Worm (Caenorhabditis elegans) whole organism, L4 larva: ENCODE data around the gene txt-13.

Source experiments
- D1046.2 ChIP-seq: fragments of 200-800 bp; sonication (Bioruptor generic); IDR thresholded peaks from 2 replicates; pipeline ENCODE4 v1.3.6; 2022; ENCODE audit warnings: missing genetic modification characterization, missing compliant biosample characterization
- F10B5.3 ChIP-seq: sonication (generic microtip); optimal IDR thresholded peaks from 2 replicates; lab custom pipeline; 2016; ENCODE audit warnings: mild to moderate bottlenecking, missing genetic modification characterization, missing compliant biosample characterization
- F26F4.8 ChIP-seq: fragments of 200-800 bp; sonication (Bioruptor generic); conservative IDR thresholded peaks from 2 replicates; pipeline ENCODE4 v1.3.6; 2022; ENCODE audit warnings: missing genetic modification characterization, missing compliant biosample characterization
- F37D6.2 ChIP-seq: sonication (generic microtip); optimal IDR thresholded peaks from 2 replicates; lab custom pipeline; 2016; ENCODE audit warnings: mild to moderate bottlenecking, missing genetic modification characterization, missing compliant biosample characterization
- F44E2.7 ChIP-seq: fragments of 200-800 bp; sonication (Bioruptor generic); IDR thresholded peaks from 2 replicates; pipeline ENCODE4 v2.1.2; 2022; ENCODE audit warnings: missing genetic modification characterization, missing compliant biosample characterization
- R02D3.7 ChIP-seq: fragments of 150-350 bp; sonication (generic microtip); optimal IDR thresholded peaks from 3 replicates; lab custom pipeline; 2014; ENCODE audit warnings: missing biosample characterization, missing genetic modification characterization
- Y105C5A.15 ChIP-seq: fragments of 200-800 bp; sonication (Bioruptor generic); IDR thresholded peaks from 2 replicates; pipeline ENCODE4 v1.3.6; 2022; ENCODE audit warnings: missing genetic modification characterization, missing compliant biosample characterization
- Y5F2A.4 ChIP-seq: fragments of 200-800 bp; sonication (Bioruptor generic); optimal IDR thresholded peaks from 2 replicates; lab custom pipeline; 2018; ENCODE audit warnings: mild to moderate bottlenecking, missing genetic modification characterization, missing compliant biosample characterization
- ZK546.5 ChIP-seq, 2 experiments: sonication (generic microtip); optimal IDR thresholded peaks; 2 replicates each; lab custom pipeline; 2017; ENCODE audit warnings: missing biosample characterization in 2 of 2, missing genetic modification characterization in 2 of 2
- aha-1 ChIP-seq: fragments of 150-350 bp; peaks from one replicate; lab custom pipeline; 2014; ENCODE audit warnings: missing biosample characterization, missing genetic modification characterization
- aly-2 ChIP-seq: sonication (generic microtip); optimal IDR thresholded peaks from 2 replicates; lab custom pipeline; 2018; ENCODE audit warnings: missing biosample characterization, missing genetic modification characterization
- ceh-20 ChIP-seq: fragments of 200-800 bp; sonication (Bioruptor generic); IDR thresholded peaks from 2 replicates; pipeline ENCODE4 v1.3.6; 2022; ENCODE audit warnings: missing genetic modification reagents, missing genetic modification characterization, missing compliant biosample characterization
- ceh-28 ChIP-seq: fragments of 150-350 bp; optimal IDR thresholded peaks from 2 replicates; lab custom pipeline; 2014; ENCODE audit warnings: missing biosample characterization, missing genetic modification reagents, missing genetic modification characterization
- ceh-32 ChIP-seq: sonication (generic microtip); optimal IDR thresholded peaks from 2 replicates; lab custom pipeline; 2016; ENCODE audit warnings: mild to moderate bottlenecking, missing genetic modification characterization, missing compliant biosample characterization; ENCODE audit not compliant: poor library complexity
- ceh-82 ChIP-seq: sonication (generic microtip); optimal IDR thresholded peaks from 2 replicates; lab custom pipeline; 2017; ENCODE audit warnings: missing biosample characterization, missing genetic modification characterization
- ctbp-1 ChIP-seq: fragments of 200-800 bp; sonication (Bioruptor generic); IDR thresholded peaks from 2 replicates; pipeline ENCODE4 v1.3.6; 2022; ENCODE audit warnings: missing genetic modification reagents, missing genetic modification characterization, missing compliant biosample characterization
- daf-12 ChIP-seq: fragments of 150-350 bp; optimal IDR thresholded peaks from 2 replicates; lab custom pipeline; 2014; ENCODE audit warnings: missing biosample characterization, missing genetic modification reagents, missing genetic modification characterization
- daf-19 ChIP-seq: fragments of 200-800 bp; sonication (Bioruptor generic); conservative IDR thresholded peaks from 2 replicates; pipeline ENCODE4 v1.3.6; 2022; ENCODE audit warnings: missing genetic modification characterization, missing compliant biosample characterization
- daf-8 ChIP-seq: fragments of 200-800 bp; sonication (Bioruptor generic); IDR thresholded peaks from 2 replicates; pipeline ENCODE4 v1.3.6; 2022; ENCODE audit warnings: missing genetic modification characterization, missing compliant biosample characterization
- dmd-9 ChIP-seq: fragments of 200-800 bp; sonication (Bioruptor generic); IDR thresholded peaks from 2 replicates; pipeline ENCODE4 v1.3.6; 2022; ENCODE audit warnings: missing genetic modification reagents, missing genetic modification characterization, missing compliant biosample characterization
- duxl-1 ChIP-seq: sonication (generic microtip); optimal IDR thresholded peaks from 2 replicates; lab custom pipeline; 2016; ENCODE audit warnings: mild to moderate bottlenecking, missing genetic modification characterization, moderate library complexity, missing compliant biosample characterization; ENCODE audit not compliant: poor library complexity
- egl-43 ChIP-seq: fragments of 200-800 bp; sonication (Bioruptor generic); IDR thresholded peaks from 2 replicates; pipeline ENCODE4 v1.3.6; 2022; ENCODE audit warnings: missing genetic modification reagents, missing genetic modification characterization, missing compliant biosample characterization
- fkh-10 ChIP-seq: fragments of 150-350 bp; optimal IDR thresholded peaks from 2 replicates; lab custom pipeline; 2014; ENCODE audit warnings: missing biosample characterization, missing genetic modification reagents, missing genetic modification characterization
- jun-1 ChIP-seq: fragments of 150-350 bp; optimal IDR thresholded peaks from 2 replicates; lab custom pipeline; 2014; ENCODE audit warnings: missing biosample characterization, missing genetic modification reagents, missing genetic modification characterization
- lim-7 ChIP-seq: fragments of 200-800 bp; sonication (Bioruptor generic); IDR thresholded peaks from 2 replicates; pipeline ENCODE4 v1.3.6; 2022; ENCODE audit warnings: missing genetic modification characterization, missing compliant biosample characterization
- lin-1 ChIP-seq: fragments of 200-800 bp; sonication (Bioruptor generic); IDR thresholded peaks from 2 replicates; pipeline ENCODE4 v1.3.6; 2022; ENCODE audit warnings: missing genetic modification reagents, missing genetic modification characterization, missing compliant biosample characterization
- lin-29 ChIP-seq: fragments of 200-800 bp; sonication (Bioruptor generic); IDR thresholded peaks from 2 replicates; pipeline ENCODE4 v1.3.6; 2022; ENCODE audit warnings: missing genetic modification reagents, missing genetic modification characterization, missing compliant biosample characterization
- lin-39 ChIP-seq: fragments of 150-350 bp; optimal IDR thresholded peaks from 2 replicates; lab custom pipeline; 2014; ENCODE audit warnings: missing biosample characterization, missing genetic modification reagents, missing genetic modification characterization
- madf-9 ChIP-seq: fragments of 200-800 bp; sonication (Bioruptor generic); conservative IDR thresholded peaks from 2 replicates; pipeline ENCODE4 v1.3.6; 2022; ENCODE audit warnings: missing genetic modification reagents, missing genetic modification characterization, missing compliant biosample characterization
- mep-1 ChIP-seq: fragments of 150-350 bp; sonication (generic microtip); optimal IDR thresholded peaks from 3 replicates; lab custom pipeline; 2014; ENCODE audit warnings: missing biosample characterization, missing genetic modification characterization
- mes-2 ChIP-seq: sonication (generic microtip); optimal IDR thresholded peaks from 2 replicates; lab custom pipeline; 2016; ENCODE audit warnings: missing genotype, mild to moderate bottlenecking, missing genetic modification characterization, missing compliant biosample characterization; ENCODE audit not compliant: poor library complexity, severe bottlenecking
- nhr-102 ChIP-seq: sonication (generic microtip); optimal IDR thresholded peaks from 2 replicates; lab custom pipeline; 2016; ENCODE audit warnings: mild to moderate bottlenecking, missing genetic modification characterization, moderate library complexity, missing compliant biosample characterization
- nhr-11 ChIP-seq: fragments of 150-350 bp; optimal IDR thresholded peaks from 2 replicates; lab custom pipeline; 2014; ENCODE audit warnings: missing biosample characterization, missing genetic modification characterization
- nhr-25 ChIP-seq: sonication (generic microtip); optimal IDR thresholded peaks from 2 replicates; lab custom pipeline; 2017; ENCODE audit warnings: missing genetic modification characterization, mild to moderate bottlenecking, missing compliant biosample characterization, antibody characterized with exemption, moderate library complexity, borderline replicate concordance; ENCODE audit not compliant: insufficient read depth
- nhr-41 ChIP-seq: fragments of 200-800 bp; sonication (Bioruptor generic); IDR thresholded peaks from 2 replicates; pipeline ENCODE4 v1.3.6; 2022; ENCODE audit warnings: missing genetic modification reagents, missing genetic modification characterization, missing compliant biosample characterization
- nhr-42 ChIP-seq: fragments of 200-800 bp; sonication (Bioruptor generic); IDR thresholded peaks from 2 replicates; pipeline ENCODE4 v1.3.6; 2022; ENCODE audit warnings: missing genetic modification characterization, missing compliant biosample characterization
- nhr-76 ChIP-seq: fragments of 150-350 bp; optimal IDR thresholded peaks from 2 replicates; lab custom pipeline; 2014; ENCODE audit warnings: missing biosample characterization, missing genetic modification characterization
- pha-4 ChIP-seq, 2 experiments: fragments of 150-350 bp in 1 of 2; fragments of 200-800 bp in 1 of 2; sonication (Bioruptor generic) in 1 of 2; IDR thresholded peaks in 1 of 2; optimal IDR thresholded peaks in 1 of 2; 2 replicates each; pipeline versions ENCODE4 v1.3.6 to Lab custom; 2014 to 2022; ENCODE audit warnings: missing genetic modification characterization in 2 of 2, missing genetic modification reagents in 2 of 2, missing biosample characterization in 1 of 2, missing compliant biosample characterization in 1 of 2
- pqm-1 ChIP-seq: sonication (generic microtip); optimal IDR thresholded peaks from 2 replicates; lab custom pipeline; 2017; ENCODE audit warnings: missing biosample characterization, missing genetic modification characterization
- set-16 ChIP-seq: fragments of 200-800 bp; sonication (Bioruptor generic); IDR thresholded peaks from 2 replicates; pipeline ENCODE4 v1.3.6; 2022; ENCODE audit warnings: missing genetic modification reagents, missing genetic modification characterization, missing compliant biosample characterization
- snpc-1.2 ChIP-seq: fragments of 200-800 bp; sonication (Bioruptor generic); IDR thresholded peaks from 2 replicates; pipeline ENCODE4 v1.3.6; 2022; ENCODE audit warnings: missing genetic modification reagents, missing genetic modification characterization, missing compliant biosample characterization
- tag-97 ChIP-seq: fragments of 200-800 bp; sonication (Bioruptor generic); IDR thresholded peaks from 2 replicates; pipeline ENCODE4 v1.3.6; 2022; ENCODE audit warnings: missing genetic modification characterization, missing compliant biosample characterization
- tra-1 ChIP-seq: fragments of 200-800 bp; sonication (Bioruptor generic); IDR thresholded peaks from 2 replicates; pipeline ENCODE4 v1.3.6; 2022; ENCODE audit warnings: missing genetic modification reagents, missing genetic modification characterization, missing compliant biosample characterization
- unc-39 ChIP-seq: sonication (generic microtip); optimal IDR thresholded peaks from 2 replicates; lab custom pipeline; 2017; ENCODE audit warnings: missing biosample characterization, missing genetic modification characterization
- vab-7 ChIP-seq: fragments of 200-800 bp; sonication (Bioruptor generic); IDR thresholded peaks from 2 replicates; pipeline ENCODE4 v1.3.6; 2022; ENCODE audit warnings: missing genetic modification reagents, missing genetic modification characterization, missing compliant biosample characterization
- zag-1 ChIP-seq: fragments of 150-350 bp; optimal IDR thresholded peaks from 2 replicates; lab custom pipeline; 2014; ENCODE audit warnings: missing biosample characterization, missing genetic modification characterization
- zfp-2 ChIP-seq: sonication (generic microtip); optimal IDR thresholded peaks from 2 replicates; lab custom pipeline; 2016; ENCODE audit warnings: mild to moderate bottlenecking, missing genetic modification characterization, missing compliant biosample characterization
- ztf-11 ChIP-seq: fragments of 150-350 bp; optimal IDR thresholded peaks from 2 replicates; lab custom pipeline; 2014; ENCODE audit warnings: missing biosample characterization, missing genetic modification characterization

txt-13 gene

ce11 chrII:10559671-10560184 lies 10.7 kb upstream of the txt-13 start (continued):
- TF ChIP-seq ZK546.5 (tag; optimal IDR thresholded peaks at IDR 0.05; lab: Kevin White, UChicago) = no peak
- no peak for TF ChIP-seq tag-97 (GFP tag; lab: Robert Waterston, UW)
- TF ChIP-seq nhr-76 = no peak
- no peak for TF ChIP-seq nhr-11 (tag; lab: Kevin White, UChicago)
- TF ChIP-seq zag-1 (tag; lab: Kevin White, UChicago) = no peak

ce11 chrII:10563368-10563767 lies 7.0 kb upstream of the txt-13 start, which contains the start of gene cdc-48.1:
Gene cdc-48.1 (minus strand): TSS chrII:10563407.
- TF ChIP-seq D1046.2 (GFP tag; lab: Robert Waterston, UW) (peak; percentile 97), F10B5.3 (tag; lab: Kevin White, UChicago) (peak; percentile 92), ceh-28 (tag; lab: Kevin White, UChicago) (peak; percentile 72), duxl-1 (tag; lab: Kevin White, UChicago) (peak; percentile 98), mes-2 (peak; percentile 100), F26F4.8 (peak; percentile 54; the same call in 1 of the 2 replicates), lin-1 (peak; percentile 99), Y105C5A.15 (GFP tag; lab: Robert Waterston, UW) (peak; percentile 93), ceh-32 (peak; percentile 81), ceh-82 (tag; lab: Kevin White, UChicago) (peak; percentile 74), zag-1 (tag; lab: Kevin White, UChicago) (peak; percentile 92), madf-9 (peak; percentile 99), daf-19 (GFP tag; lab: Robert Waterston, UW) (peak; percentile 98), aha-1 (peak; percentile 100), ZK546.5 (tag; optimal IDR thresholded peaks at IDR 0.05; lab: Kevin White, UChicago) (peak in 1 of 2 experiments; percentile 90), ctbp-1 (GFP tag; lab: Robert Waterston, UW) (peak; percentile 99), lin-39 (peak; percentile 98), daf-12 (tag; lab: Kevin White, UChicago) (peak; percentile 35), mep-1 (tag; lab: Kevin White, UChicago) (peak; percentile 100), ztf-11 (peak; percentile 58), lim-7 (GFP tag; lab: Robert Waterston, UW) (peak; percentile 83), unc-39 (no peak), snpc-1.2 (GFP tag; lab: Robert Waterston, UW) (peak; percentile 94), F44E2.7 (peak; percentile 95), lin-29 (GFP tag; lab: Robert Waterston, UW) (peak; percentile 98), pha-4 (GFP tag; IDR thresholded peaks at IDR 0.05; lab: Robert Waterston, UW) (peak; percentile 99), pha-4 (tag; optimal IDR thresholded peaks at IDR 0.05; lab: Kevin White, UChicago) (peak; percentile 100), tra-1 (GFP tag; lab: Robert Waterston, UW) (peak; percentile 100), daf-8 (GFP tag; lab: Robert Waterston, UW) (peak; percentile 92; the same call in 1 of the 2 replicates), jun-1 (tag; lab: Kevin White, UChicago) (peak; percentile 97), aly-2 (tag; lab: Kevin White, UChicago) (peak; percentile 90), Y5F2A.4 (GFP tag; lab: Kevin White, UChicago) (peak; percentile 97), nhr-41 (peak; percentile 97), set-16 (GFP tag; lab: Robert Waterston, UW) (peak; percentile 30; the same call in 1 of the 2 replicates), nhr-102 (tag; lab: Kevin White, UChicago) (peak; percentile 98), pqm-1 (tag; lab: Kevin White, UChicago) (peak; percentile 98), nhr-25 (peak; percentile 98), ceh-20 (GFP tag; lab: Robert Waterston, UW) (peak; percentile 100), nhr-42 (GFP tag; lab: Robert Waterston, UW) (peak; percentile 99), dmd-9 (peak; percentile 98), zfp-2 (tag; lab: Kevin White, UChicago) (peak; percentile 94), F37D6.2 (tag; lab: Kevin White, UChicago) (peak; percentile 97), R02D3.7 (tag; lab: Kevin White, UChicago) (peak; percentile 67), egl-43 (GFP tag; lab: Robert Waterston, UW) (peak; percentile 95), vab-7 (peak; percentile 99), fkh-10 (GFP tag; lab: Kevin White, UChicago) (peak; percentile 100)
